Fruit fly (Drosophila melanogaster) whole organism, embryonic: ENCODE measurements around the gene ND-B17.
A peak's percentile ranks its signal among the peaks of the same experiment; 100 is the strongest.

ENCODE experiments used
- D19A ChIP-seq: fragments of 200-800 bp; optimal IDR thresholded peaks from 3 replicates; lab custom pipeline; 2019; ENCODE audit warnings: missing biosample characterization, mild to moderate bottlenecking, missing genetic modification characterization, moderate library complexity
- Nf-YA ChIP-seq: fragments of 200-800 bp; sonication (Bioruptor generic); IDR thresholded peaks from 2 replicates; pipeline ENCODE4 v1.3.6; 2022; ENCODE audit warnings: missing biosample characterization, missing genetic modification characterization
- dati ChIP-seq: fragments of 200-800 bp; sonication (Bioruptor generic); IDR thresholded peaks from 2 replicates; pipeline ENCODE4 v1.3.6; 2022; ENCODE audit warnings: missing biosample characterization, missing genetic modification characterization
- gfzf ChIP-seq: fragments of 200-800 bp; sonication (Bioruptor generic); optimal IDR thresholded peaks from 2 replicates; lab custom pipeline; 2016; ENCODE audit warnings: missing biosample characterization, mild to moderate bottlenecking, missing genetic modification characterization, moderate library complexity

DNA sequence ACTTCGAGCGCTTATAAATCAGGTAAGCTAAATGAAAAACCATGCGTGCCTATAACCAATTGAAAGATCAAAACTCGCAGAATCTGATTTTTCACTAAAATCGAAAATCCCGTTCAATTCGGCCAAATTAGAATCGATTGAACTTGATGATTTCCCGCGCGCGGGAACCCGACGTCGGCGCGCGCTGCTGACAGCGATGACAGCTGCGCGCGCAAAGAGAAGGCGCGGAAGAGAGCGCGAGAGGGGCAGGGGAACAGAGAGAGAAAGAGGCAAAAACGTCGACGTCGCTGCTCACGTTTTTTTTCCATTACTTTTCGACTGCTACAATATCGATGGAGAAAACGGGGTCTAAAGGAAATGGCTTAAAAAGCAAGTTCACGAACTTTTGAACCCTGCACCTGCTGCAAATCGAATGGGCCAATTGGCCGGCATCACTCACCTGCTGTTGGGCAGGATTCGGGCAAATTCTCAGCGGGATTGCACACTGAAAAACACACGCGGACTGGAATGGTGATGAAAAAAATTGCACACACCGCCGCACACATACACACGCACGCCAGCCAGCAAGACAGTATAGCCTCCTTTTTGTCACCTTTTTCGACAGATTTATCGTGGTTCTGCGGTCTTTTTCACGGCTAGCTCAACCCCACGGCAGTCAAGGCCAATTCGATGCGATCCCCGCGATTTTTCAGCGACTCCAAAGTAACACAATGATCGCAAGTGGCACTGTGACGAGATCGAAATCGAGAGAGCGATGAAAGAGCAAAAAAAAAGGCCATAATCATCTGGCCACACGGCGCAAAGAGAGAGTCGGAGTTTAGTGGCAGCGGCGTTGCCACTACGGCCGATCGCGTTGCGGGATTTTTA lies 3.3 kb downstream of the ND-B17 start, which contains the start of gene CycE:
- TF ChIP-seq D19A (tag; lab: Kevin White, UChicago): no peak
- no peak for TF ChIP-seq Nf-YA
- TF ChIP-seq dati (GFP tag; lab: Robert Waterston, UW): no peak
- TF ChIP-seq gfzf: peak; percentile 55
